Fruit fly (Drosophila melanogaster) whole organism, wandering third instar larva: ENCODE data around the gene CG32079.

ENCODE experiments used
- Dfd ChIP-seq: fragments of >200 bp; optimal IDR thresholded peaks from 2 replicates; lab custom pipeline; 2017; ENCODE audit warnings: missing biosample characterization, missing genetic modification characterization
- GATAd ChIP-seq: sonication (Bioruptor generic); optimal IDR thresholded peaks from 2 replicates; lab custom pipeline; 2016; ENCODE audit warnings: missing biosample characterization, missing genetic modification characterization
- Hnf4 ChIP-seq: fragments of 200-800 bp; sonication (Bioruptor generic); optimal IDR thresholded peaks from 2 replicates; lab custom pipeline; 2016; ENCODE audit warnings: missing biosample characterization, mild to moderate bottlenecking, missing genetic modification characterization
- Hr78 ChIP-seq: fragments of >200 bp; optimal IDR thresholded peaks from 2 replicates; lab custom pipeline; 2017; ENCODE audit warnings: missing biosample characterization, missing genetic modification characterization
- N ChIP-seq: fragments of >200 bp; optimal IDR thresholded peaks from 2 replicates; lab custom pipeline; 2018; ENCODE audit warnings: missing biosample characterization, missing external identifiers, missing genetic modification characterization
- Rel ChIP-seq, 2 experiments: fragments of 200-800 bp; sonication (Bioruptor generic) in 1 of 2; optimal IDR thresholded peaks; 2 replicates in 1 of 2; 3 replicates in 1 of 2; lab custom pipeline; 2016 to 2019; ENCODE audit warnings: mild to moderate bottlenecking in 2 of 2, missing biosample characterization in 2 of 2, missing genetic modification characterization in 2 of 2, moderate library complexity in 1 of 2
- Sp1 ChIP-seq: fragments of 200-800 bp; sonication (Bioruptor generic); optimal IDR thresholded peaks from 3 replicates; lab custom pipeline; 2019; ENCODE audit warnings: missing biosample characterization, mild to moderate bottlenecking, missing genetic modification characterization, moderate library complexity
- br ChIP-seq: fragments of 200-800 bp; sonication (Bioruptor generic); optimal IDR thresholded peaks from 2 replicates; lab custom pipeline; 2016; ENCODE audit warnings: missing biosample characterization, missing genetic modification characterization
- brk ChIP-seq: fragments of 200-800 bp; sonication (Bioruptor generic); optimal IDR thresholded peaks from 2 replicates; lab custom pipeline; 2016; ENCODE audit warnings: missing biosample characterization, mild to moderate bottlenecking, missing genetic modification characterization
- foxo ChIP-seq, 2 experiments: fragments of 200-800 bp; sonication (Bioruptor generic); optimal IDR thresholded peaks; 2 replicates in 1 of 2; 3 replicates in 1 of 2; lab custom pipeline; 2016 to 2017; ENCODE audit warnings: missing biosample characterization in 2 of 2, missing genetic modification characterization in 2 of 2
- fru ChIP-seq: fragments of 200-800 bp; sonication (Bioruptor generic); optimal IDR thresholded peaks from 3 replicates; lab custom pipeline; 2016; ENCODE audit warnings: missing biosample characterization, mild to moderate bottlenecking, missing genetic modification characterization
- h ChIP-seq: fragments of 200-800 bp; sonication (Bioruptor generic); optimal IDR thresholded peaks from 3 replicates; lab custom pipeline; 2016; ENCODE audit warnings: missing biosample characterization, mild to moderate bottlenecking, missing genetic modification characterization
- lola ChIP-seq: fragments of >200 bp; optimal IDR thresholded peaks from 2 replicates; lab custom pipeline; 2017; ENCODE audit warnings: missing biosample characterization, missing genetic modification characterization
- pan ChIP-seq: fragments of >200 bp; optimal IDR thresholded peaks from 2 replicates; lab custom pipeline; 2017

dm6 chr3L:11035039-11035438 is 9.7 kb downstream of the CG32079 start:
- TF ChIP-seq fru (GFP tag; lab: Kevin White, UChicago) (no peak), brk (GFP tag; lab: Kevin White, UChicago) (no peak), Hnf4 (GFP tag; lab: Kevin White, UChicago) (no peak), GATAd (GFP tag; lab: Kevin White, UChicago) (no peak), br (GFP tag; lab: Kevin White, UChicago) (no peak), Hr78 (GFP tag; lab: Kevin White, UChicago) (no peak), pan (lab: Kevin White, UChicago) (no peak), Dfd (no peak), Rel (GFP tag; optimal IDR thresholded peaks at IDR 0.05; lab: Kevin White, UChicago) (no peak), Rel (tag; optimal IDR thresholded peaks at IDR 0.05; lab: Kevin White, UChicago) (no peak), foxo (GFP tag; optimal IDR thresholded peaks at IDR 0.05; lab: Kevin White, UChicago) (no peak), lola (GFP tag; lab: Kevin White, UChicago) (no peak), h (no peak), Sp1 (GFP tag; lab: Kevin White, UChicago) (no peak), N (GFP tag; lab: Kevin White, UChicago) (no peak)
